Worm (Caenorhabditis elegans) whole organism, midembryonic: Measurements from ENCODE around the gene str-47.

Source experiments
- T22C8.4 ChIP-seq: fragments of 200-800 bp; sonication (Bioruptor generic); IDR thresholded peaks from 2 replicates; pipeline ENCODE4 v1.3.6; 2022; ENCODE audit warnings: missing genetic modification characterization, missing compliant biosample characterization
- cog-1 ChIP-seq: sonication (generic microtip); optimal IDR thresholded peaks from 2 replicates; lab custom pipeline; 2016; ENCODE audit warnings: missing genetic modification characterization, missing compliant biosample characterization
- flt-1 ChIP-seq: fragments of 200-800 bp; sonication (Bioruptor generic); IDR thresholded peaks from 2 replicates; pipeline ENCODE4 v1.3.6; 2022; ENCODE audit warnings: missing genetic modification characterization, missing compliant biosample characterization
- klf-2 ChIP-seq: fragments of 200-800 bp; sonication (Bioruptor generic); conservative IDR thresholded peaks from 2 replicates; pipeline ENCODE4 v1.3.6; 2022; ENCODE audit warnings: missing genetic modification reagents, missing genetic modification characterization, missing compliant biosample characterization
- med-1 ChIP-seq: sonication (generic microtip); optimal IDR thresholded peaks from 2 replicates; lab custom pipeline; 2017; ENCODE audit warnings: missing genetic modification characterization, mild to moderate bottlenecking, missing compliant biosample characterization, antibody characterized with exemption, missing genetic modification reagents; ENCODE audit not compliant: insufficient read depth
- ref-1 ChIP-seq: fragments of 200-800 bp; sonication (Bioruptor generic); conservative IDR thresholded peaks from 2 replicates; pipeline ENCODE4 v1.3.6; 2022; ENCODE audit warnings: missing genetic modification reagents, missing genetic modification characterization, missing compliant biosample characterization
- tab-1 ChIP-seq: fragments of 200-800 bp; sonication (Bioruptor generic); IDR thresholded peaks from 2 replicates; pipeline ENCODE4 v1.3.6; 2022; ENCODE audit warnings: missing genetic modification characterization, missing compliant biosample characterization
- ztf-23 ChIP-seq: fragments of 200-800 bp; sonication (Bioruptor generic); IDR thresholded peaks from 2 replicates; pipeline ENCODE4 v1.3.6; 2022; ENCODE audit warnings: missing genetic modification reagents, missing genetic modification characterization, missing compliant biosample characterization
- ztf-29 ChIP-seq: fragments of 200-800 bp; sonication (Bioruptor generic); IDR thresholded peaks from 2 replicates; pipeline ENCODE4 v1.3.6; 2022; ENCODE audit warnings: missing genetic modification reagents, missing genetic modification characterization, missing compliant biosample characterization

str-47 gene

ce11 chrV:7624152-7624551 lies 21.4 kb upstream of the str-47 start, which contains the start of gene C50E3.13:
C50E3.13 (minus strand) TSS chrV:7624252.
- TF ChIP-seq ztf-23 (GFP tag; lab: Robert Waterston, UW): no peak
- TF ChIP-seq T22C8.4 (GFP tag; lab: Robert Waterston, UW): no peak
- no peak for TF ChIP-seq ztf-29 (GFP tag; lab: Robert Waterston, UW)
- TF ChIP-seq ref-1 (GFP tag; lab: Robert Waterston, UW): no peak
- TF ChIP-seq flt-1 (GFP tag; lab: Robert Waterston, UW): no peak
- no peak for TF ChIP-seq cog-1
- TF ChIP-seq med-1: no peak

- no peak for TF ChIP-seq tab-1 (GFP tag; lab: Robert Waterston, UW)
- no peak for TF ChIP-seq klf-2
- no peak for TF ChIP-seq cog-1
- no peak for TF ChIP-seq med-1
- no peak for TF ChIP-seq ztf-23 (GFP tag; lab: Robert Waterston, UW)
- no peak for TF ChIP-seq ztf-29 (GFP tag; lab: Robert Waterston, UW)
- TF ChIP-seq flt-1 (GFP tag; lab: Robert Waterston, UW): no peak
- no peak for TF ChIP-seq T22C8.4 (GFP tag; lab: Robert Waterston, UW)
- TF ChIP-seq ref-1 (GFP tag; lab: Robert Waterston, UW): no peak
Observed at ce11 chrV:7624652-7625051, 20.9 kb upstream of the str-47 start, which contains the start of gene grsp-4. grsp-4 (plus strand) TSS chrV:7624952.

DNA sequence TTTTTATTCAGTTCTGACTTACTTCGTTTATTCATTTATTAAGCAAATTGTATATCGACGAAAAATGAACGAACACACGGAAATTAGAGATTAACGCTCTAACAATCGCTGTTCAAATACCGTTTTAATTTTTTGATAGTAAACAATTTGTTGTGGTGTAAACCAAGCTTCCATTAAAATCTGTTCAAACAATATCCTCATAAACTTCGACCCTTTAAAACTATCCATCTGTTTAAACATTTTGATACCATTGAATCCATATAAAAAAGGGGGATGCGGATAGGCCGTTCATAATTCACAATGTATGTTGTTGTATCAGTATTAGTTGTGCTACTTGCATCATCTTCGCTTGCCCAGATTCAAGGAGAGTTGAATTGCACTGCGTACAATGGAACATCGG lies 19.0 kb upstream of the str-47 start, which contains the start of gene F07C4.6:
Gene F07C4.6, plus strand, starts transcription at position 301 of the 400 bp plus-strand sequence.
- TF ChIP-seq T22C8.4 (GFP tag; lab: Robert Waterston, UW): no peak
- TF ChIP-seq ref-1 (GFP tag; lab: Robert Waterston, UW): no peak
- TF ChIP-seq tab-1 (GFP tag; lab: Robert Waterston, UW): no peak
- TF ChIP-seq ztf-23 (GFP tag; lab: Robert Waterston, UW): no peak
- TF ChIP-seq cog-1: no peak
- TF ChIP-seq med-1: no peak
- TF ChIP-seq flt-1 (GFP tag; lab: Robert Waterston, UW): no peak
- TF ChIP-seq klf-2: no peak
- no peak for TF ChIP-seq ztf-29 (GFP tag; lab: Robert Waterston, UW)

- TF ChIP-seq cog-1 (no peak), ztf-29 (GFP tag; lab: Robert Waterston, UW) (no peak), med-1 (no peak), klf-2 (no peak), tab-1 (GFP tag; lab: Robert Waterston, UW) (no peak), flt-1 (GFP tag; lab: Robert Waterston, UW) (no peak), ztf-23 (GFP tag; lab: Robert Waterston, UW) (no peak), ref-1 (GFP tag; lab: Robert Waterston, UW) (no peak), T22C8.4 (GFP tag; lab: Robert Waterston, UW) (no peak)
Observed at ce11 chrV:7629504-7629903, 16.1 kb upstream of the str-47 start, which contains the start of gene srd-30. srd-30 (plus strand) TSS chrV:7629804.

- TF ChIP-seq klf-2: no peak
- no peak for TF ChIP-seq ztf-23 (GFP tag; lab: Robert Waterston, UW)
- no peak for TF ChIP-seq med-1
- TF ChIP-seq ref-1 (GFP tag; lab: Robert Waterston, UW): no peak
- TF ChIP-seq T22C8.4 (GFP tag; lab: Robert Waterston, UW): no peak
- TF ChIP-seq tab-1 (GFP tag; lab: Robert Waterston, UW): no peak
- TF ChIP-seq ztf-29 (GFP tag; lab: Robert Waterston, UW): no peak
- TF ChIP-seq cog-1: no peak
- TF ChIP-seq flt-1 (GFP tag; lab: Robert Waterston, UW): no peak
Observed at ce11 chrV:7631732-7632131, 13.8 kb upstream of the str-47 start, which contains the start of gene srd-25. srd-25 (plus strand) TSS chrV:7632032.

ce11 chrV:7634657-7635056 lies 10.9 kb upstream of the str-47 start, which contains the start of gene srd-31:
srd-31 (minus strand) TSS chrV:7634757.
- no peak for TF ChIP-seq klf-2
- no peak for TF ChIP-seq T22C8.4 (GFP tag; lab: Robert Waterston, UW)
- TF ChIP-seq ztf-23 (GFP tag; lab: Robert Waterston, UW): no peak
- no peak for TF ChIP-seq cog-1
- no peak for TF ChIP-seq ref-1 (GFP tag; lab: Robert Waterston, UW)
- no peak for TF ChIP-seq med-1
- TF ChIP-seq tab-1 (GFP tag; lab: Robert Waterston, UW): no peak

DNA sequence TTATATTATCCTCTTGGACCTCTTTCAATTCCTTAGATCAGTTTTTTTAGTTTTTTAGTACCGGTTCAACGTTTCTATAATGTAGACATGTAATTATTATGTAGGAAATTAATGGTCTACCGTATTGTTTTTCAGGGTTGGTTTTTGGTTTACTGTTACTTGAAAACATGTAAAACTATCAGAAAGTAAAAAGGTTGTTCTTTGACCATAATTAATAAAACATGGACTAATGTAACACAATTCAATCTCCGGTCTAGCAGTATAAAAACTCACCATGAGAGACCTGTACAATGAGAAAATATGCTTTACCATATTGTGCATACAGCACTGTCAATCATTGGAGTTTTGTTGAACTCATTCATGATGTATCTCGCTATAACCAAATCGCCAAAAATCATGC lies 10.1 kb upstream of the str-47 start, which contains the start of gene srd-29:
Gene srd-29, plus strand, starts transcription at position 301 of the 400 bp plus-strand sequence.
- no peak for TF ChIP-seq ztf-29 (GFP tag; lab: Robert Waterston, UW)
- no peak for TF ChIP-seq ref-1 (GFP tag; lab: Robert Waterston, UW)
- TF ChIP-seq med-1: no peak
- no peak for TF ChIP-seq ztf-23 (GFP tag; lab: Robert Waterston, UW)
- no peak for TF ChIP-seq tab-1 (GFP tag; lab: Robert Waterston, UW)
- no peak for TF ChIP-seq klf-2
- TF ChIP-seq T22C8.4 (GFP tag; lab: Robert Waterston, UW): no peak
- TF ChIP-seq cog-1: no peak
- TF ChIP-seq flt-1 (GFP tag; lab: Robert Waterston, UW): no peak

- TF ChIP-seq ztf-23 (GFP tag; lab: Robert Waterston, UW): no peak
Observed at ce11 chrV:7637801-7638200, 7.8 kb upstream of the str-47 start, which contains the start of gene clec-45. clec-45 (plus strand) TSS chrV:7638101.

ce11 chrV:7639356-7639755 lies 6.2 kb upstream of the str-47 start:
- TF ChIP-seq ztf-29 (GFP tag; lab: Robert Waterston, UW): no peak

- TF ChIP-seq med-1: no peak
- no peak for TF ChIP-seq tab-1 (GFP tag; lab: Robert Waterston, UW)
- TF ChIP-seq flt-1 (GFP tag; lab: Robert Waterston, UW): no peak
- TF ChIP-seq cog-1: no peak
- no peak for TF ChIP-seq ztf-23 (GFP tag; lab: Robert Waterston, UW)
- no peak for TF ChIP-seq ztf-29 (GFP tag; lab: Robert Waterston, UW)
Observed at ce11 chrV:7639787-7640186, 5.8 kb upstream of the str-47 start, which contains the start of gene F07C4.10. F07C4.10 (minus strand) TSS chrV:7639887.
